Worm (Caenorhabditis elegans) whole organism, mixed stage, embryonic: Measurements from ENCODE around the gene klo-1.
A peak's percentile ranks its signal among the peaks of the same experiment; 100 is the strongest.

ENCODE experiments used
- M03D4.4 ChIP-seq: sonication (generic microtip); optimal IDR thresholded peaks from 2 replicates; lab custom pipeline; 2017; ENCODE audit warnings: mild to moderate bottlenecking, missing genetic modification characterization, missing compliant biosample characterization
- bed-3 ChIP-seq: fragments of 200-800 bp; sonication (Bioruptor generic); optimal IDR thresholded peaks from 3 replicates; lab custom pipeline; 2018; ENCODE audit warnings: mild to moderate bottlenecking, missing genetic modification characterization, moderate library complexity, missing compliant biosample characterization
- blmp-1 ChIP-seq: fragments of 150-350 bp; optimal IDR thresholded peaks from 2 replicates; lab custom pipeline; 2014; ENCODE audit warnings: missing biosample characterization, missing genetic modification characterization
- ceh-39 ChIP-seq: fragments of 150-350 bp; optimal IDR thresholded peaks from 2 replicates; lab custom pipeline; 2014; ENCODE audit warnings: missing biosample characterization, missing genetic modification characterization
- ceh-43 ChIP-seq: fragments of 200-800 bp; sonication (Bioruptor generic); optimal IDR thresholded peaks from 2 replicates; lab custom pipeline; 2018; ENCODE audit warnings: mild to moderate bottlenecking, missing genetic modification characterization, moderate library complexity, missing compliant biosample characterization
- ceh-83 ChIP-seq: fragments of 200-800 bp; sonication (Bioruptor generic); optimal IDR thresholded peaks from 2 replicates; lab custom pipeline; 2018; ENCODE audit warnings: mild to moderate bottlenecking, missing genetic modification characterization, missing compliant biosample characterization
- ces-1 ChIP-seq: fragments of 150-350 bp; optimal IDR thresholded peaks from 2 replicates; lab custom pipeline; 2014; ENCODE audit warnings: missing biosample characterization, missing genetic modification reagents, missing genetic modification characterization
- cnd-1 ChIP-seq: fragments of 200-800 bp; sonication (Bioruptor generic); optimal IDR thresholded peaks from 2 replicates; lab custom pipeline; 2018; ENCODE audit warnings: mild to moderate bottlenecking, missing genetic modification characterization, missing compliant biosample characterization
- drap-1 ChIP-seq: fragments of 200-800 bp; sonication (Bioruptor generic); optimal IDR thresholded peaks from 3 replicates; lab custom pipeline; 2018; ENCODE audit warnings: mild to moderate bottlenecking, missing genetic modification characterization, missing compliant biosample characterization
- elt-1 ChIP-seq: sonication (generic microtip); optimal IDR thresholded peaks from 2 replicates; lab custom pipeline; 2017; ENCODE audit warnings: missing genetic modification characterization, mild to moderate bottlenecking, missing compliant biosample characterization, antibody characterized with exemption, moderate library complexity, borderline replicate concordance; ENCODE audit not compliant: insufficient read depth
- flh-1 ChIP-seq: fragments of 200-800 bp; sonication (Bioruptor generic); optimal IDR thresholded peaks from 2 replicates; lab custom pipeline; 2018; ENCODE audit warnings: mild to moderate bottlenecking, missing genetic modification characterization, moderate library complexity, missing compliant biosample characterization
- ham-2 ChIP-seq: fragments of 200-800 bp; sonication (Bioruptor generic); optimal IDR thresholded peaks from 2 replicates; lab custom pipeline; 2018; ENCODE audit warnings: mild to moderate bottlenecking, missing genetic modification characterization, missing compliant biosample characterization
- hlh-1 ChIP-seq: fragments of 150-350 bp; optimal IDR thresholded peaks from 2 replicates; lab custom pipeline; 2014; ENCODE audit warnings: missing biosample characterization, missing genetic modification reagents, missing genetic modification characterization
- lin-13 ChIP-seq: fragments of 150-350 bp; optimal IDR thresholded peaks from 2 replicates; lab custom pipeline; 2014; ENCODE audit warnings: missing biosample characterization, missing genetic modification characterization
- lin-32 ChIP-seq: fragments of 200-800 bp; sonication (Bioruptor generic); optimal IDR thresholded peaks from 2 replicates; lab custom pipeline; 2018; ENCODE audit warnings: mild to moderate bottlenecking, missing genetic modification characterization, missing compliant biosample characterization
- lsy-2 ChIP-seq: fragments of 150-350 bp; optimal IDR thresholded peaks from 2 replicates; lab custom pipeline; 2014; ENCODE audit warnings: missing biosample characterization, missing genetic modification characterization
- mab-5 ChIP-seq: fragments of 150-350 bp; optimal IDR thresholded peaks from 2 replicates; lab custom pipeline; 2014; ENCODE audit warnings: missing biosample characterization, missing genetic modification characterization
- mep-1 ChIP-seq: fragments of 150-350 bp; optimal IDR thresholded peaks from 2 replicates; lab custom pipeline; 2017; ENCODE audit warnings: missing biosample characterization, missing genetic modification reagents, missing genetic modification characterization, inconsistent platforms
- mls-2 ChIP-seq: sonication (generic microtip); optimal IDR thresholded peaks from 2 replicates; lab custom pipeline; 2016; ENCODE audit warnings: mild to moderate bottlenecking, missing genetic modification characterization, moderate library complexity, missing compliant biosample characterization
- nhr-12 ChIP-seq: fragments of 150-350 bp; optimal IDR thresholded peaks from 2 replicates; lab custom pipeline; 2014; ENCODE audit warnings: missing biosample characterization, missing genetic modification characterization
- nhr-2 ChIP-seq: fragments of 150-350 bp; optimal IDR thresholded peaks from 2 replicates; lab custom pipeline; 2014; ENCODE audit warnings: missing biosample characterization, missing genetic modification characterization
- nhr-237 ChIP-seq: fragments of 150-350 bp; optimal IDR thresholded peaks from 2 replicates; lab custom pipeline; 2014; ENCODE audit warnings: missing biosample characterization, missing genetic modification characterization
- nhr-28 ChIP-seq: fragments of 150-350 bp; optimal IDR thresholded peaks from 2 replicates; lab custom pipeline; 2014; ENCODE audit warnings: missing biosample characterization, missing genetic modification characterization
- nhr-76 ChIP-seq: sonication (generic microtip); optimal IDR thresholded peaks from 2 replicates; lab custom pipeline; 2017; ENCODE audit warnings: missing biosample characterization, missing genetic modification characterization
- pha-4 ChIP-seq: fragments of 150-350 bp; optimal IDR thresholded peaks from 2 replicates; lab custom pipeline; 2018; ENCODE audit warnings: missing biosample characterization, missing genetic modification reagents, missing genetic modification characterization
- sem-2 ChIP-seq: fragments of 200-800 bp; sonication (Bioruptor generic); optimal IDR thresholded peaks from 2 replicates; lab custom pipeline; 2018; ENCODE audit warnings: mild to moderate bottlenecking, missing genetic modification characterization, missing compliant biosample characterization
- snpc-4 ChIP-seq: fragments of 150-350 bp; optimal IDR thresholded peaks from 2 replicates; lab custom pipeline; 2014; ENCODE audit warnings: missing biosample characterization, missing genetic modification characterization
- sptf-1 ChIP-seq: sonication (generic microtip); optimal IDR thresholded peaks from 2 replicates; lab custom pipeline; 2017; ENCODE audit warnings: mild to moderate bottlenecking, missing genetic modification characterization, moderate library complexity, missing compliant biosample characterization
- tbx-8 ChIP-seq: fragments of 200-800 bp; sonication (Bioruptor generic); optimal IDR thresholded peaks from 2 replicates; lab custom pipeline; 2018; ENCODE audit warnings: mild to moderate bottlenecking, missing genetic modification characterization, moderate library complexity, missing compliant biosample characterization
- unc-120 ChIP-seq: sonication (generic microtip); optimal IDR thresholded peaks from 2 replicates; lab custom pipeline; 2017; ENCODE audit warnings: missing genetic modification characterization, missing compliant biosample characterization; ENCODE audit not compliant: poor library complexity, severe bottlenecking
- unc-39 ChIP-seq: fragments of 150-350 bp; optimal IDR thresholded peaks from 2 replicates; lab custom pipeline; 2014; ENCODE audit warnings: missing biosample characterization, missing genetic modification characterization
- unc-62 ChIP-seq: fragments of 150-350 bp; optimal IDR thresholded peaks from 2 replicates; lab custom pipeline; 2014; ENCODE audit warnings: missing biosample characterization, missing genetic modification reagents, missing genetic modification characterization
- zip-8 ChIP-seq: fragments of 150-350 bp; optimal IDR thresholded peaks from 2 replicates; lab custom pipeline; 2014; ENCODE audit warnings: missing biosample characterization, missing genetic modification characterization
- ztf-11 ChIP-seq: fragments of 150-350 bp; optimal IDR thresholded peaks from 2 replicates; lab custom pipeline; 2014; ENCODE audit warnings: missing biosample characterization, missing genetic modification characterization

klo-1 gene

ce11 chrIV:7712252-7712651 is 35.8 kb downstream of the klo-1 start:
- TF ChIP-seq unc-39, result no peak

- TF ChIP-seq mep-1 (tag; lab: Kevin White, UChicago), result no peak
- no peak for TF ChIP-seq ceh-83 (GFP tag; lab: Kevin White, UChicago)
These were observed 37.2 kb downstream of the klo-1 start, which contains the start of gene nhr-8 for ce11 chrIV:7710824-7711223. nhr-8 (plus strand) TSS chrIV:7710983.

- TF ChIP-seq unc-62 (GFP tag; lab: Kevin White, UChicago), result no peak
- TF ChIP-seq nhr-2, result no peak
- TF ChIP-seq sptf-1 (tag; lab: Kevin White, UChicago), result no peak
- peak; percentile 87 for TF ChIP-seq ces-1 (GFP tag; lab: Kevin White, UChicago)
- no peak for TF ChIP-seq M03D4.4
- TF ChIP-seq pha-4 (tag; lab: Kevin White, UChicago), result no peak
- TF ChIP-seq unc-120, result peak; percentile 58
- peak; percentile 66 for TF ChIP-seq lsy-2 (tag; lab: Kevin White, UChicago)
- no peak for TF ChIP-seq snpc-4 (tag; lab: Kevin White, UChicago)
- no peak for TF ChIP-seq bed-3 (GFP tag; lab: Kevin White, UChicago)
- peak; percentile 37 for TF ChIP-seq nhr-237 (tag; lab: Kevin White, UChicago)
- TF ChIP-seq mep-1 (tag; lab: Kevin White, UChicago), result peak; percentile 18
- no peak for TF ChIP-seq blmp-1
- no peak for TF ChIP-seq ham-2 (GFP tag; lab: Kevin White, UChicago)
- TF ChIP-seq cnd-1 (tag; lab: Kevin White, UChicago), result no peak
- no peak for TF ChIP-seq nhr-28 (tag; lab: Kevin White, UChicago)
- no peak for TF ChIP-seq ztf-11 (tag; lab: Kevin White, UChicago)
- no peak for TF ChIP-seq flh-1
- TF ChIP-seq ceh-39 (tag; lab: Kevin White, UChicago), result peak; percentile 19
- TF ChIP-seq ceh-83 (GFP tag; lab: Kevin White, UChicago), result peak; percentile 20
- TF ChIP-seq zip-8, result no peak
- no peak for TF ChIP-seq unc-39
These were observed 38.3 kb downstream of the klo-1 start, which contains the start of the genes mrpl-1, emc-6 and mrps-24 for ce11 chrIV:7709701-7710100. mrpl-1 (minus strand) TSS chrIV:7709701. emc-6 (minus strand) TSS chrIV:7709736. mrps-24 (plus strand) TSS chrIV:7710045.

ce11 chrIV:7706805-7707204 is 41.2 kb downstream of the klo-1 start, which contains the start of gene F33D4.4:
F33D4.4 (minus strand) TSS chrIV:7706905.
- TF ChIP-seq nhr-28 (tag; lab: Kevin White, UChicago) (no peak), sptf-1 (tag; lab: Kevin White, UChicago) (no peak), unc-62 (GFP tag; lab: Kevin White, UChicago) (no peak), M03D4.4 (no peak), bed-3 (GFP tag; lab: Kevin White, UChicago) (no peak), pha-4 (tag; lab: Kevin White, UChicago) (no peak), zip-8 (no peak), nhr-76 (tag; lab: Kevin White, UChicago) (no peak), nhr-12 (tag; lab: Kevin White, UChicago) (no peak), nhr-2 (no peak), drap-1 (GFP tag; lab: Kevin White, UChicago) (no peak), ham-2 (GFP tag; lab: Kevin White, UChicago) (no peak), mab-5 (no peak), cnd-1 (tag; lab: Kevin White, UChicago) (no peak), elt-1 (no peak), lsy-2 (tag; lab: Kevin White, UChicago) (no peak), ceh-39 (tag; lab: Kevin White, UChicago) (no peak), ceh-83 (GFP tag; lab: Kevin White, UChicago) (no peak), ceh-43 (no peak), ces-1 (GFP tag; lab: Kevin White, UChicago) (no peak)

ce11 chrIV:7698320-7698719 is 49.7 kb downstream of the klo-1 start, which contains the start of gene flp-13:
flp-13 (minus strand) TSS chrIV:7698420.
- TF ChIP-seq drap-1 (GFP tag; lab: Kevin White, UChicago), result no peak
- no peak for TF ChIP-seq hlh-1 (tag; lab: Kevin White, UChicago)
- TF ChIP-seq nhr-237 (tag; lab: Kevin White, UChicago), result no peak
- no peak for TF ChIP-seq zip-8
- TF ChIP-seq lin-13 (tag; lab: Kevin White, UChicago), result no peak
- no peak for TF ChIP-seq unc-120
- no peak for TF ChIP-seq lin-32 (GFP tag; lab: Kevin White, UChicago)
- TF ChIP-seq mls-2 (tag; lab: Kevin White, UChicago), result no peak
- TF ChIP-seq cnd-1 (tag; lab: Kevin White, UChicago), result no peak
- TF ChIP-seq nhr-12 (tag; lab: Kevin White, UChicago), result no peak
- TF ChIP-seq lsy-2 (tag; lab: Kevin White, UChicago), result no peak
- no peak for TF ChIP-seq unc-62 (GFP tag; lab: Kevin White, UChicago)
- TF ChIP-seq M03D4.4, result no peak
- no peak for TF ChIP-seq snpc-4 (tag; lab: Kevin White, UChicago)
- TF ChIP-seq sem-2 (GFP tag; lab: Kevin White, UChicago), result no peak
- TF ChIP-seq ham-2 (GFP tag; lab: Kevin White, UChicago), result no peak
- TF ChIP-seq tbx-8 (GFP tag; lab: Kevin White, UChicago), result no peak
- TF ChIP-seq, all 35 proteins: peak for 0
